Worm (Caenorhabditis elegans) whole organism, early embryonic: Measurements from ENCODE around the gene ify-1.

Source experiments
- F13C5.2 ChIP-seq: sonication (generic microtip); optimal IDR thresholded peaks from 2 replicates; lab custom pipeline; 2017; ENCODE audit warnings: mild to moderate bottlenecking, missing genetic modification characterization, inconsistent platforms, missing compliant biosample characterization
- aly-1 ChIP-seq: sonication (generic microtip); optimal IDR thresholded peaks from 2 replicates; lab custom pipeline; 2016; ENCODE audit warnings: missing genetic modification characterization, missing compliant biosample characterization
- ama-1 ChIP-seq: fragments of 150-350 bp; optimal IDR thresholded peaks from 2 replicates; lab custom pipeline; 2014
- ceh-36 ChIP-seq: sonication (generic microtip); optimal IDR thresholded peaks from 2 replicates; lab custom pipeline; 2016; ENCODE audit warnings: missing genetic modification characterization, inconsistent platforms, missing compliant biosample characterization
- ets-7 ChIP-seq: sonication (generic microtip); optimal IDR thresholded peaks from 2 replicates; lab custom pipeline; 2016; ENCODE audit warnings: missing genotype, missing genetic modification characterization, missing compliant biosample characterization
- flt-1 ChIP-seq: fragments of 200-800 bp; sonication (Bioruptor generic); IDR thresholded peaks from 2 replicates; pipeline ENCODE4 v1.3.6; 2022; ENCODE audit warnings: missing genetic modification characterization, missing compliant biosample characterization
- hnd-1 ChIP-seq: sonication (generic microtip); optimal IDR thresholded peaks from 2 replicates; lab custom pipeline; 2016; ENCODE audit warnings: missing genetic modification characterization, missing compliant biosample characterization
- pes-1 ChIP-seq: fragments of 200-800 bp; sonication (Bioruptor generic); IDR thresholded peaks from 2 replicates; pipeline ENCODE4 v1.3.6; 2022; ENCODE audit warnings: missing genetic modification reagents, missing genetic modification characterization, missing compliant biosample characterization
- scrt-1 ChIP-seq: fragments of 200-800 bp; sonication (Bioruptor generic); IDR thresholded peaks from 2 replicates; pipeline ENCODE4 v1.3.6; 2022; ENCODE audit warnings: missing genetic modification characterization, missing compliant biosample characterization
- sea-1 ChIP-seq: fragments of 200-800 bp; sonication (Bioruptor generic); conservative IDR thresholded peaks from 2 replicates; pipeline ENCODE4 v1.3.6; 2022; ENCODE audit warnings: missing genetic modification characterization, missing compliant biosample characterization
- tbx-11 ChIP-seq: fragments of 200-800 bp; sonication (Bioruptor generic); IDR thresholded peaks from 2 replicates; pipeline ENCODE4 v1.3.6; 2022; ENCODE audit warnings: missing genetic modification characterization, missing compliant biosample characterization
- tbx-37 ChIP-seq: fragments of 200-800 bp; sonication (Bioruptor generic); conservative IDR thresholded peaks from 2 replicates; pipeline ENCODE4 v1.3.6; 2022; ENCODE audit warnings: missing genetic modification reagents, missing genetic modification characterization, missing compliant biosample characterization

DNA sequence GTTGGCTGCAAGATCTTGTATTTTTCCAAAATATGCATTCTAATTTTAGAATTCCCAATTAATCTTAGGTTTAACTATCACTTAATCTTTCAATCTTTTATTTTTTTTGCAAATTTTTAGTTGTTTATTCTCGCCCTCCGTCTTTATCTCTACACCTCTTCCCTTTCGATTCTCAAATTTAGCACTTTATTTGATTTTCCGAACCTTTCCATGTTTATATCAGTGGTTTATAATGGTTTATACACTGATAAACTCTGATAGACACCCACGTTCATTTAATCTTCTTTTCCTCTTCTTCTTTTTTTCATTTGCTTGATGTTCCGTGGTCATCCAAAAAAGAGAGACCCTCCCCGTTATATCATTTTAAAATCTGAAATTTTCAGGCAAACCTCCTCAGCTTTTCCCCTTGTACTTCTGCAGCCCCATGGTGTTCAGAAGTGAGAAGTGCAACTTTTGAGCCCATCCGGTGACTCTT, 32.6 kb downstream of the ify-1 start, which contains the start of the genes nsy-1 and F59A6.13:
- TF ChIP-seq pes-1 (GFP tag; lab: Robert Waterston, UW) (no peak), aly-1 (no peak), ama-1 (lab: Kevin White, UChicago) (no peak), tbx-37 (GFP tag; lab: Robert Waterston, UW) (no peak), ceh-36 (no peak), tbx-11 (no peak), ets-7 (no peak), flt-1 (GFP tag; lab: Robert Waterston, UW) (no peak), F13C5.2 (tag; lab: Kevin White, UChicago) (no peak), scrt-1 (no peak), hnd-1 (tag; lab: Kevin White, UChicago) (no peak), sea-1 (GFP tag; lab: Robert Waterston, UW) (no peak)
